Fruit fly (Drosophila melanogaster) whole organism, embryonic: ENCODE results near the gene Hmbs.
A peak's percentile ranks its signal among the peaks of the same experiment; 100 is the strongest.

Source experiments
- ATbp ChIP-seq: fragments of 200-800 bp; sonication (Bioruptor generic); optimal IDR thresholded peaks from 2 replicates; lab custom pipeline; 2017; ENCODE audit warnings: missing biosample characterization, mild to moderate bottlenecking, missing genetic modification characterization, missing genetic modification reagents
- C15 ChIP-seq: fragments of 200-800 bp; sonication (Bioruptor generic); IDR thresholded peaks from 3 replicates; pipeline ENCODE4 v1.3.6; 2022; ENCODE audit warnings: missing biosample characterization, missing genetic modification characterization
- CG10147 ChIP-seq: fragments of 200-800 bp; sonication (Bioruptor generic); optimal IDR thresholded peaks from 2 replicates; lab custom pipeline; 2019; ENCODE audit warnings: missing biosample characterization, mild to moderate bottlenecking, missing genetic modification characterization, moderate library complexity
- CG12155 ChIP-seq: fragments of 200-800 bp; sonication (Bioruptor generic); optimal IDR thresholded peaks from 3 replicates; lab custom pipeline; 2016; ENCODE audit warnings: missing biosample characterization, missing genetic modification characterization
- CG14050 ChIP-seq: fragments of 200-800 bp; sonication (Bioruptor generic); IDR thresholded peaks from 3 replicates; pipeline ENCODE4 v1.3.6; 2022; ENCODE audit warnings: missing biosample characterization, missing genetic modification characterization
- CG18262 ChIP-seq: fragments of 200-800 bp; optimal IDR thresholded peaks from 3 replicates; lab custom pipeline; 2019; ENCODE audit warnings: missing biosample characterization, mild to moderate bottlenecking, missing genetic modification characterization, moderate library complexity
- CG18619 ChIP-seq: fragments of 200-800 bp; sonication (Bioruptor generic); optimal IDR thresholded peaks from 3 replicates; lab custom pipeline; 2017; ENCODE audit warnings: missing biosample characterization, mild to moderate bottlenecking, missing genetic modification characterization
- CG30020 ChIP-seq: fragments of 200-800 bp; optimal IDR thresholded peaks from 2 replicates; lab custom pipeline; 2019; ENCODE audit warnings: missing biosample characterization, mild to moderate bottlenecking, missing genetic modification characterization, moderate library complexity
- CG3065 ChIP-seq: fragments of 200-800 bp; sonication (Bioruptor generic); optimal IDR thresholded peaks from 2 replicates; lab custom pipeline; 2016; ENCODE audit warnings: missing biosample characterization, missing genetic modification characterization
- CG4820 ChIP-seq: fragments of 200-800 bp; sonication (Bioruptor generic); optimal IDR thresholded peaks from 3 replicates; lab custom pipeline; 2016; ENCODE audit warnings: missing biosample characterization, missing genetic modification characterization
- CG5245 ChIP-seq: fragments of 200-800 bp; sonication (Bioruptor generic); optimal IDR thresholded peaks from 3 replicates; lab custom pipeline; 2016; ENCODE audit warnings: missing biosample characterization, missing genetic modification characterization
- CG6765 ChIP-seq: fragments of 200-800 bp; sonication (Bioruptor generic); optimal IDR thresholded peaks from 3 replicates; lab custom pipeline; 2017; ENCODE audit warnings: missing biosample characterization, mild to moderate bottlenecking, missing genetic modification characterization
- CG7357 ChIP-seq: fragments of 200-800 bp; sonication (Bioruptor generic); IDR thresholded peaks from 3 replicates; pipeline ENCODE4 v1.3.6; 2022; ENCODE audit warnings: missing biosample characterization, missing genetic modification characterization
- CG8388 ChIP-seq: fragments of 200-800 bp; sonication (Bioruptor generic); optimal IDR thresholded peaks from 2 replicates; lab custom pipeline; 2019; ENCODE audit warnings: missing biosample characterization, mild to moderate bottlenecking, missing genetic modification characterization, moderate library complexity
- CG9437 ChIP-seq: fragments of 200-800 bp; sonication (Bioruptor generic); optimal IDR thresholded peaks from 2 replicates; lab custom pipeline; 2018; ENCODE audit warnings: missing biosample characterization, mild to moderate bottlenecking, missing genetic modification characterization
- D ChIP-seq, 2 experiments: fragments of 200-800 bp in 1 of 2; fragments of >200 bp in 1 of 2; sonication (Bioruptor generic) in 1 of 2; optimal IDR thresholded peaks; 2 replicates in 1 of 2; 3 replicates in 1 of 2; lab custom pipeline; 2017; ENCODE audit warnings: mild to moderate bottlenecking in 1 of 2, missing biosample characterization in 1 of 2, missing genetic modification characterization in 1 of 2, missing genetic modification reagents in 1 of 2
- Dip3 ChIP-seq: fragments of 200-800 bp; sonication (Bioruptor generic); optimal IDR thresholded peaks from 3 replicates; lab custom pipeline; 2016; ENCODE audit warnings: missing biosample characterization, missing genetic modification characterization
- Dp ChIP-seq: fragments of 200-800 bp; sonication (Bioruptor generic); optimal IDR thresholded peaks from 2 replicates; lab custom pipeline; 2018; ENCODE audit warnings: missing biosample characterization, mild to moderate bottlenecking, missing genetic modification characterization, moderate library complexity
- Dref ChIP-seq: fragments of 200-800 bp; sonication (Bioruptor generic); IDR thresholded peaks from 2 replicates; pipeline ENCODE4 v1.3.6; 2022; ENCODE audit warnings: missing biosample characterization, missing genetic modification characterization
- GATAe ChIP-seq: fragments of 200-800 bp; sonication (Bioruptor generic); conservative IDR thresholded peaks from 2 replicates; pipeline ENCODE4 v1.3.6; 2022; ENCODE audit warnings: missing biosample characterization, missing genetic modification characterization
- Gsc ChIP-seq: fragments of 200-800 bp; sonication (Bioruptor generic); IDR thresholded peaks from 2 replicates; pipeline ENCODE4 v1.3.6; 2022; ENCODE audit warnings: missing biosample characterization, missing genetic modification characterization
- Hand ChIP-seq: fragments of 200-800 bp; sonication (Bioruptor generic); optimal IDR thresholded peaks from 2 replicates; lab custom pipeline; 2017; ENCODE audit warnings: mild to moderate bottlenecking, missing biosample characterization, missing genetic modification reagents, missing genetic modification characterization
- Lpt ChIP-seq: fragments of >200 bp; optimal IDR thresholded peaks from 2 replicates; lab custom pipeline; 2018; ENCODE audit warnings: missing biosample characterization, missing genetic modification characterization
- Med ChIP-seq: fragments of 200-800 bp; sonication (Bioruptor generic); peaks from one replicate; lab custom pipeline; 2016; ENCODE audit warnings: missing biosample characterization, missing genetic modification characterization, mild to moderate bottlenecking, inconsistent platforms, moderate library complexity
- NC2α ChIP-seq: fragments of 200-800 bp; sonication (Bioruptor generic); optimal IDR thresholded peaks from 2 replicates; lab custom pipeline; 2016; ENCODE audit warnings: missing biosample characterization, missing genetic modification characterization
- Ptx1 ChIP-seq: fragments of 200-800 bp; sonication (Bioruptor generic); IDR thresholded peaks from 2 replicates; pipeline ENCODE4 v1.3.6; 2022; ENCODE audit warnings: missing biosample characterization, missing genetic modification characterization
- Rfx ChIP-seq: fragments of 200-800 bp; sonication (Bioruptor generic); IDR thresholded peaks from 2 replicates; pipeline ENCODE4 v1.3.6; 2022; ENCODE audit warnings: missing biosample characterization, missing genetic modification characterization
- Trl ChIP-seq, 3 experiments: fragments of >200 bp in 2 of 3; fragments of 200-800 bp in 1 of 3; sonication (Bioruptor generic) in 1 of 3; optimal IDR thresholded peaks; 2 replicates in 1 of 3; 3 replicates in 2 of 3; lab custom pipeline; 2016 to 2017; ENCODE audit warnings: missing biosample characterization in 1 of 3, missing genetic modification characterization in 1 of 3
- ap ChIP-seq: fragments of 200-800 bp; sonication (Bioruptor generic); IDR thresholded peaks from 2 replicates; pipeline ENCODE4 v1.3.6; 2022; ENCODE audit warnings: missing biosample characterization, missing genetic modification characterization
- ato ChIP-seq: fragments of 200-800 bp; sonication (Bioruptor generic); IDR thresholded peaks from 2 replicates; pipeline ENCODE4 v1.3.6; 2022; ENCODE audit warnings: missing biosample characterization, missing genetic modification characterization; ENCODE audit not compliant: partially characterized antibody
- bbx ChIP-seq: fragments of 200-800 bp; sonication (Bioruptor generic); IDR thresholded peaks from 2 replicates; pipeline ENCODE4 v1.3.6; 2022; ENCODE audit warnings: missing biosample characterization, missing genetic modification characterization; ENCODE audit not compliant: partially characterized antibody
- bsh ChIP-seq, 2 experiments: fragments of 200-800 bp; sonication (Bioruptor generic); optimal IDR thresholded peaks; 2 replicates each; lab custom pipeline; 2017 to 2018; ENCODE audit warnings: mild to moderate bottlenecking in 2 of 2, missing biosample characterization in 2 of 2, missing genetic modification characterization in 2 of 2, moderate library complexity in 1 of 2
- btn ChIP-seq: fragments of 200-800 bp; sonication (Bioruptor generic); optimal IDR thresholded peaks from 2 replicates; lab custom pipeline; 2016; ENCODE audit warnings: missing biosample characterization, missing genetic modification characterization
- danr ChIP-seq: fragments of 200-800 bp; sonication (Bioruptor generic); IDR thresholded peaks from 2 replicates; pipeline ENCODE4 v1.3.6; 2022; ENCODE audit warnings: missing biosample characterization, missing genetic modification characterization
- emc ChIP-seq: fragments of 200-800 bp; sonication (Bioruptor generic); optimal IDR thresholded peaks from 2 replicates; lab custom pipeline; 2016; ENCODE audit warnings: missing biosample characterization, missing genetic modification characterization
- esg ChIP-seq: fragments of 200-800 bp; sonication (Bioruptor generic); conservative IDR thresholded peaks from 2 replicates; pipeline ENCODE4 v1.3.6; 2022; ENCODE audit warnings: missing biosample characterization, missing genetic modification characterization
- fd102C ChIP-seq: fragments of 200-800 bp; sonication (Bioruptor generic); optimal IDR thresholded peaks from 2 replicates; lab custom pipeline; 2018; ENCODE audit warnings: missing biosample characterization, mild to moderate bottlenecking, missing genetic modification characterization, moderate library complexity
- gce ChIP-seq: fragments of 200-800 bp; sonication (Bioruptor generic); IDR thresholded peaks from 3 replicates; pipeline ENCODE4 v1.3.6; 2022; ENCODE audit warnings: missing biosample characterization, missing genetic modification characterization
- gsb ChIP-seq: fragments of 200-800 bp; sonication (Bioruptor generic); IDR thresholded peaks from 2 replicates; pipeline ENCODE4 v1.3.6; 2022; ENCODE audit warnings: missing biosample characterization, missing genetic modification characterization
- ind ChIP-seq: fragments of 200-800 bp; sonication (Bioruptor generic); optimal IDR thresholded peaks from 3 replicates; lab custom pipeline; 2016; ENCODE audit warnings: missing biosample characterization, missing genetic modification characterization
- ken ChIP-seq: fragments of 200-800 bp; sonication (Bioruptor generic); IDR thresholded peaks from 3 replicates; pipeline ENCODE4 v1.3.6; 2022; ENCODE audit warnings: missing biosample characterization, missing genetic modification characterization
- nmo ChIP-seq: fragments of 200-800 bp; sonication (Bioruptor generic); optimal IDR thresholded peaks from 2 replicates; lab custom pipeline; 2018; ENCODE audit warnings: missing biosample characterization, mild to moderate bottlenecking, missing genetic modification characterization, moderate library complexity
- prd ChIP-seq, 3 experiments: fragments of >200 bp in 2 of 3; fragments of 200-800 bp in 1 of 3; sonication (Bioruptor generic) in 1 of 3; optimal IDR thresholded peaks in 2 of 3; IDR thresholded peaks in 1 of 3; 2 replicates in 2 of 3; 3 replicates in 1 of 3; pipeline versions ENCODE4 v1.3.6 to Lab custom; 2017 to 2022; ENCODE audit warnings: missing biosample characterization in 1 of 3, missing genetic modification characterization in 1 of 3
- rib ChIP-seq: fragments of 200-800 bp; sonication (Bioruptor generic); IDR thresholded peaks from 2 replicates; pipeline ENCODE4 v1.3.6; 2022; ENCODE audit warnings: missing biosample characterization, missing genetic modification characterization
- slbo ChIP-seq: fragments of 200-800 bp; sonication (Bioruptor generic); IDR thresholded peaks from 2 replicates; pipeline ENCODE4 v1.3.6; 2022; ENCODE audit warnings: missing biosample characterization, missing genetic modification characterization
- so ChIP-seq: fragments of 200-800 bp; sonication (Bioruptor generic); IDR thresholded peaks from 3 replicates; pipeline ENCODE4 v1.3.6; 2022; ENCODE audit warnings: missing biosample characterization, missing genetic modification characterization
- tna ChIP-seq: fragments of 200-800 bp; sonication (Bioruptor generic); IDR thresholded peaks from 2 replicates; pipeline ENCODE4 v1.3.6; 2022; ENCODE audit warnings: missing biosample characterization, missing genetic modification characterization; ENCODE audit not compliant: partially characterized antibody
- z ChIP-seq: fragments of 200-800 bp; sonication (Bioruptor generic); IDR thresholded peaks from 3 replicates; pipeline ENCODE4 v1.3.6; 2022; ENCODE audit warnings: missing biosample characterization, missing genetic modification characterization

Hmbs gene

dm6 chr3L:1376014-1376745, 41.5 kb downstream of the Hmbs start (continued):
- TF ChIP-seq Dref (GFP tag; lab: Robert Waterston, UW) (no peak), z (GFP tag; lab: Robert Waterston, UW) (0 out of 3 replicates have a peak, but pooled peaks have one; percentile 21), esg (GFP tag; lab: Robert Waterston, UW) (peak; percentile 54; the same call in 1 of the 2 replicates), Trl (optimal IDR thresholded peaks at IDR 0.05; lab: Kevin White, UChicago) (no peak), Trl (GFP tag; optimal IDR thresholded peaks at IDR 0.05; lab: Kevin White, UChicago) (peak; percentile 30), ind (GFP tag; lab: Kevin White, UChicago) (peak; percentile 23), CG4820 (GFP tag; lab: Kevin White, UChicago) (peak; percentile 21), GATAe (GFP tag; lab: Robert Waterston, UW) (no peak), tna (GFP tag; lab: Robert Waterston, UW) (peak; percentile 43; the same call in 1 of the 2 replicates), CG12155 (GFP tag; lab: Kevin White, UChicago) (no peak), CG18262 (tag; lab: Kevin White, UChicago) (peak; percentile 64), Dip3 (GFP tag; lab: Kevin White, UChicago) (no peak), emc (GFP tag; lab: Kevin White, UChicago) (no peak), Dp (no peak), CG8388 (GFP tag; lab: Kevin White, UChicago) (peak; percentile 57), bbx (GFP tag; lab: Robert Waterston, UW) (peak; percentile 50; the same call in 1 of the 2 replicates), prd (optimal IDR thresholded peaks at IDR 0.05; lab: Kevin White, UChicago) (no peak), prd (GFP tag; IDR thresholded peaks at IDR 0.05; lab: Robert Waterston, UW) (peak; percentile 69; the same call in 2 of the 3 replicates), fd102C (GFP tag; lab: Kevin White, UChicago) (no peak), CG9437 (GFP tag; lab: Kevin White, UChicago) (peak; percentile 29), btn (peak; percentile 12), CG3065 (no peak), danr (GFP tag; lab: Robert Waterston, UW) (no peak), nmo (peak; percentile 52), gce (GFP tag; lab: Robert Waterston, UW) (no peak), Rfx (peak; percentile 60), Med (GFP tag; lab: Kevin White, UChicago) (peak; percentile 79), slbo (GFP tag; lab: Robert Waterston, UW) (no peak), Lpt (GFP tag; lab: Kevin White, UChicago) (no peak), rib (GFP tag; lab: Robert Waterston, UW) (no peak), D (optimal IDR thresholded peaks at IDR 0.05; lab: Kevin White, UChicago) (no peak), D (GFP tag; optimal IDR thresholded peaks at IDR 0.05; lab: Kevin White, UChicago) (no peak), ap (GFP tag; lab: Robert Waterston, UW) (0 out of 2 replicates have a peak, but pooled peaks have one; percentile 17), NC2α (GFP tag; lab: Kevin White, UChicago) (no peak), Gsc (no peak), ken (GFP tag; lab: Robert Waterston, UW) (peak; percentile 65; the same call in 2 of the 3 replicates), Hand (GFP tag; lab: Kevin White, UChicago) (no peak), so (GFP tag; lab: Robert Waterston, UW) (peak; percentile 76; the same call in 2 of the 3 replicates), bsh (GFP tag; optimal IDR thresholded peaks at IDR 0.05; lab: Kevin White, UChicago) (peak; percentile 49 to 71), ATbp (GFP tag; lab: Kevin White, UChicago) (peak; percentile 47), CG18619 (GFP tag; lab: Kevin White, UChicago) (peak; percentile 10), CG10147 (GFP tag; lab: Kevin White, UChicago) (no peak), ato (no peak), CG7357 (GFP tag; lab: Robert Waterston, UW) (0 out of 3 replicates have a peak, but pooled peaks have one; percentile 21), gsb (GFP tag; lab: Robert Waterston, UW) (no peak), CG6765 (GFP tag; lab: Kevin White, UChicago) (no peak), Ptx1 (GFP tag; lab: Robert Waterston, UW) (peak; percentile 70), CG30020 (tag; lab: Kevin White, UChicago) (no peak), C15 (GFP tag; lab: Robert Waterston, UW) (no peak), CG5245 (GFP tag; lab: Kevin White, UChicago) (no peak), CG14050 (GFP tag; lab: Robert Waterston, UW) (peak; percentile 65)
